Worm (Caenorhabditis elegans) whole organism, mixed stage, embryonic: ENCODE measurements around the gene srlf-11.

Experiments used
- M03D4.4 ChIP-seq: sonication (generic microtip); optimal IDR thresholded peaks from 2 replicates; lab custom pipeline; 2017; ENCODE audit warnings: mild to moderate bottlenecking, missing genetic modification characterization, missing compliant biosample characterization
- blmp-1 ChIP-seq: fragments of 150-350 bp; optimal IDR thresholded peaks from 2 replicates; lab custom pipeline; 2014; ENCODE audit warnings: missing biosample characterization, missing genetic modification characterization
- ceh-39 ChIP-seq: fragments of 150-350 bp; optimal IDR thresholded peaks from 2 replicates; lab custom pipeline; 2014; ENCODE audit warnings: missing biosample characterization, missing genetic modification characterization
- ceh-43 ChIP-seq: fragments of 200-800 bp; sonication (Bioruptor generic); optimal IDR thresholded peaks from 2 replicates; lab custom pipeline; 2018; ENCODE audit warnings: mild to moderate bottlenecking, missing genetic modification characterization, moderate library complexity, missing compliant biosample characterization
- ceh-83 ChIP-seq: fragments of 200-800 bp; sonication (Bioruptor generic); optimal IDR thresholded peaks from 2 replicates; lab custom pipeline; 2018; ENCODE audit warnings: mild to moderate bottlenecking, missing genetic modification characterization, missing compliant biosample characterization
- drap-1 ChIP-seq: fragments of 200-800 bp; sonication (Bioruptor generic); optimal IDR thresholded peaks from 3 replicates; lab custom pipeline; 2018; ENCODE audit warnings: mild to moderate bottlenecking, missing genetic modification characterization, missing compliant biosample characterization
- elt-1 ChIP-seq: sonication (generic microtip); optimal IDR thresholded peaks from 2 replicates; lab custom pipeline; 2017; ENCODE audit warnings: missing genetic modification characterization, mild to moderate bottlenecking, missing compliant biosample characterization, antibody characterized with exemption, moderate library complexity, borderline replicate concordance; ENCODE audit not compliant: insufficient read depth
- elt-3 ChIP-seq: fragments of 150-350 bp; optimal IDR thresholded peaks from 2 replicates; lab custom pipeline; 2014; ENCODE audit warnings: missing biosample characterization, missing genetic modification characterization
- flh-1 ChIP-seq: fragments of 200-800 bp; sonication (Bioruptor generic); optimal IDR thresholded peaks from 2 replicates; lab custom pipeline; 2018; ENCODE audit warnings: mild to moderate bottlenecking, missing genetic modification characterization, moderate library complexity, missing compliant biosample characterization
- ham-2 ChIP-seq: fragments of 200-800 bp; sonication (Bioruptor generic); optimal IDR thresholded peaks from 2 replicates; lab custom pipeline; 2018; ENCODE audit warnings: mild to moderate bottlenecking, missing genetic modification characterization, missing compliant biosample characterization
- hlh-1 ChIP-seq: fragments of 150-350 bp; optimal IDR thresholded peaks from 2 replicates; lab custom pipeline; 2014; ENCODE audit warnings: missing biosample characterization, missing genetic modification reagents, missing genetic modification characterization
- lin-32 ChIP-seq: fragments of 200-800 bp; sonication (Bioruptor generic); optimal IDR thresholded peaks from 2 replicates; lab custom pipeline; 2018; ENCODE audit warnings: mild to moderate bottlenecking, missing genetic modification characterization, missing compliant biosample characterization
- lsy-2 ChIP-seq: fragments of 150-350 bp; optimal IDR thresholded peaks from 2 replicates; lab custom pipeline; 2014; ENCODE audit warnings: missing biosample characterization, missing genetic modification characterization
- mab-5 ChIP-seq: fragments of 150-350 bp; optimal IDR thresholded peaks from 2 replicates; lab custom pipeline; 2014; ENCODE audit warnings: missing biosample characterization, missing genetic modification characterization
- mep-1 ChIP-seq: fragments of 150-350 bp; optimal IDR thresholded peaks from 2 replicates; lab custom pipeline; 2017; ENCODE audit warnings: missing biosample characterization, missing genetic modification reagents, missing genetic modification characterization, inconsistent platforms
- mls-2 ChIP-seq: sonication (generic microtip); optimal IDR thresholded peaks from 2 replicates; lab custom pipeline; 2016; ENCODE audit warnings: mild to moderate bottlenecking, missing genetic modification characterization, moderate library complexity, missing compliant biosample characterization
- nhr-12 ChIP-seq: fragments of 150-350 bp; optimal IDR thresholded peaks from 2 replicates; lab custom pipeline; 2014; ENCODE audit warnings: missing biosample characterization, missing genetic modification characterization
- nhr-2 ChIP-seq: fragments of 150-350 bp; optimal IDR thresholded peaks from 2 replicates; lab custom pipeline; 2014; ENCODE audit warnings: missing biosample characterization, missing genetic modification characterization
- nhr-237 ChIP-seq: fragments of 150-350 bp; optimal IDR thresholded peaks from 2 replicates; lab custom pipeline; 2014; ENCODE audit warnings: missing biosample characterization, missing genetic modification characterization
- nhr-28 ChIP-seq: fragments of 150-350 bp; optimal IDR thresholded peaks from 2 replicates; lab custom pipeline; 2014; ENCODE audit warnings: missing biosample characterization, missing genetic modification characterization
- nhr-76 ChIP-seq: sonication (generic microtip); optimal IDR thresholded peaks from 2 replicates; lab custom pipeline; 2017; ENCODE audit warnings: missing biosample characterization, missing genetic modification characterization
- pha-4 ChIP-seq: fragments of 150-350 bp; optimal IDR thresholded peaks from 2 replicates; lab custom pipeline; 2018; ENCODE audit warnings: missing biosample characterization, missing genetic modification reagents, missing genetic modification characterization
- sem-2 ChIP-seq: fragments of 200-800 bp; sonication (Bioruptor generic); optimal IDR thresholded peaks from 2 replicates; lab custom pipeline; 2018; ENCODE audit warnings: mild to moderate bottlenecking, missing genetic modification characterization, missing compliant biosample characterization
- snpc-4 ChIP-seq: fragments of 150-350 bp; optimal IDR thresholded peaks from 2 replicates; lab custom pipeline; 2014; ENCODE audit warnings: missing biosample characterization, missing genetic modification characterization
- sptf-1 ChIP-seq: sonication (generic microtip); optimal IDR thresholded peaks from 2 replicates; lab custom pipeline; 2017; ENCODE audit warnings: mild to moderate bottlenecking, missing genetic modification characterization, moderate library complexity, missing compliant biosample characterization
- unc-120 ChIP-seq: sonication (generic microtip); optimal IDR thresholded peaks from 2 replicates; lab custom pipeline; 2017; ENCODE audit warnings: missing genetic modification characterization, missing compliant biosample characterization; ENCODE audit not compliant: poor library complexity, severe bottlenecking
- unc-39 ChIP-seq: fragments of 150-350 bp; optimal IDR thresholded peaks from 2 replicates; lab custom pipeline; 2014; ENCODE audit warnings: missing biosample characterization, missing genetic modification characterization
- unc-62 ChIP-seq: fragments of 150-350 bp; optimal IDR thresholded peaks from 2 replicates; lab custom pipeline; 2014; ENCODE audit warnings: missing biosample characterization, missing genetic modification reagents, missing genetic modification characterization
- zip-8 ChIP-seq: fragments of 150-350 bp; optimal IDR thresholded peaks from 2 replicates; lab custom pipeline; 2014; ENCODE audit warnings: missing biosample characterization, missing genetic modification characterization
- ztf-11 ChIP-seq: fragments of 150-350 bp; optimal IDR thresholded peaks from 2 replicates; lab custom pipeline; 2014; ENCODE audit warnings: missing biosample characterization, missing genetic modification characterization

srlf-11 gene

DNA sequence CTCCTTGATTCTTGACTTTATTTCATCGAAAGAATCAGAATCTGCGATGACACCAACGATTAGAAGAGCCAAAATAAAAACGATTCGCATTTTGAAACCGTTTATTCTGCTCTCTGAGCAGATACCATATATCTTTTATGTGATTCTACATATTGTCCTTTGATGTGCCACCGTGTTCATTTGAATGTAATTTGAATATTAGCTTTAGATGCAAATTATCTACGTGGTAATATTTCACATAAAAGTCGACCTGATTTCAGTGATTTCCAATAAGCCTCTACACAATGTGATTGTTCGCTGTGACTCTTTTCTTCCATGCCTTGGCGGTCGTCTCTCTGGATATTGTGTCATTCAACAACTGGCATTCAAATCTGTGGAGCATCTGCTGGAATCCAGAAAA, 13.3 kb upstream of the srlf-11 start, which contains the start of the genes F13E9.9 and F13E9.19:
Gene F13E9.9, minus strand, starts transcription at position 101 of the 400 bp plus-strand sequence.
Gene F13E9.19, plus strand, starts transcription at position 316 of the 400 bp plus-strand sequence.
- TF ChIP-seq mls-2 (no peak), snpc-4 (tag; lab: Kevin White, UChicago) (no peak), unc-62 (GFP tag; lab: Kevin White, UChicago) (no peak), lin-32 (GFP tag; lab: Kevin White, UChicago) (no peak), ham-2 (no peak), sem-2 (GFP tag; lab: Kevin White, UChicago) (no peak), ztf-11 (tag; lab: Kevin White, UChicago) (no peak), unc-120 (tag; lab: Kevin White, UChicago) (no peak), lsy-2 (tag; lab: Kevin White, UChicago) (no peak), ceh-83 (GFP tag; lab: Kevin White, UChicago) (no peak), blmp-1 (tag; lab: Kevin White, UChicago) (no peak), zip-8 (tag; lab: Kevin White, UChicago) (no peak)

DNA sequence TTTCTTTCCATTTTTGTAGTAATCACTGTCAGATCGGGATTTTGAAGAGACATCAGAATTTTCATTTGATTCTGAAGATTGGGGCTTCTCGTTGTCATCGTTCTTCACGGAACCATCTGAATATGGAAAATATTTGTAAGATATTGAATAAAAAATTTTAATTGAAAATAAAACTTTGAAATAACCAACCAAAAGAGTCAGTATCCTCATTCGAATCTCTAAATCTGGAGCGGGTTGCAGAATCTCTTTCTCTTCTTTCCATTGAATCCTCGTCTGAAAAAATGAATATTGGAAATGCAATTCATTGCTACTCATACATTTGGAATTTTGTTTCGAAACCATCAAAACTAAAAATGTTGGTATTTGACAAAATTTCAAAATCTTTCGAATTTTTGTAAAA, 12.3 kb upstream of the srlf-11 start:
- no peak for TF ChIP-seq ham-2
- TF ChIP-seq sem-2 (GFP tag; lab: Kevin White, UChicago), result no peak
- no peak for TF ChIP-seq nhr-76 (tag; lab: Kevin White, UChicago)
- no peak for TF ChIP-seq hlh-1 (tag; lab: Kevin White, UChicago)
- TF ChIP-seq, all 35 proteins: peak for 0

DNA sequence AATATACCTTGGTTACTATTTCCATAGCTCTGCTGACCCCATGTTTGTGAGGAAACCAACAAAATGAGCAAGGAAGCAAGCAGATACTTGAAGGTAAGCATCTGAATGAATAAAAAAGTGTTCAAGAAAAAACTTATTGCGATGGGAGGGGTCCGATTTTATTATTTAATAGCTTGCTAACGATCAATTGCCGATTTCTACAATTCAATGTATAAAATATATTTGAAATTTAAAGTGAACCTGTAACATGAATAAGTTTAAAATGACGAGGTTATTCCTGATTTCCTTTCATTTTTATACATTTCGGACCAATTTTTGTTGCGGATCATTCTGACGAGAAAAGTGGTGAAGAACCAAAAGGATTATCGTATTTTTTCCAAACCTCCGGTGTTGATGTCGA, 10.7 kb upstream of the srlf-11 start, which contains the start of gene srlf-13:
Gene srlf-13, minus strand, starts transcription at position 101 of the 400 bp plus-strand sequence.
- no peak for TF ChIP-seq elt-1 (tag; lab: Kevin White, UChicago)

DNA sequence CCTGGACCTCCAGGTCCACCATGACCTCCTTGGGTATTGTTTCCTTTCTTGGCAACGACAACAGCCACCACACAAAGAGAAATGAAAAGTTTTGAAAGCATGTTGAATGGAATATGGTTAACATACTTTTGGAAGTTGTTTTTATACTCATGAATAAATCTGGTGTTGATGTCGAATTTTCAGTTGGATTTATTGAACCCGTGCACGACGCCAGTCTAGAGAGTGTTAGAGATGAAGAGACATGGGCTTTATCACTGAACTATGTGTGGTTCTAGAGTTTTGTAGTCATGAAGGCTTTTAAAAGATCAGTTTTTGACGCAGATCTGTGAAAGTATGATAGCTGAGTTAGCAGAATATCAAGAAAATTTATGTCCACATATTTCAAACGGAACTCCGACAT, 8.4 kb upstream of the srlf-11 start, which contains the start of gene srlf-14:
Gene srlf-14, minus strand, starts transcription at position 101 of the 400 bp plus-strand sequence.
- no peak for TF ChIP-seq snpc-4 (tag; lab: Kevin White, UChicago)
- TF ChIP-seq ceh-83 (GFP tag; lab: Kevin White, UChicago), result no peak
- TF ChIP-seq hlh-1 (tag; lab: Kevin White, UChicago), result no peak
- TF ChIP-seq elt-1 (tag; lab: Kevin White, UChicago), result no peak
- TF ChIP-seq ham-2, result no peak
- TF ChIP-seq nhr-2 (tag; lab: Kevin White, UChicago), result no peak
- no peak for TF ChIP-seq M03D4.4
- TF ChIP-seq lsy-2 (tag; lab: Kevin White, UChicago), result no peak
- TF ChIP-seq mep-1, result no peak
- TF ChIP-seq ceh-39 (tag; lab: Kevin White, UChicago), result no peak
- no peak for TF ChIP-seq sem-2 (GFP tag; lab: Kevin White, UChicago)
- no peak for TF ChIP-seq mab-5 (tag; lab: Kevin White, UChicago)
- TF ChIP-seq zip-8 (tag; lab: Kevin White, UChicago), result no peak
- TF ChIP-seq nhr-76 (tag; lab: Kevin White, UChicago), result no peak
- no peak for TF ChIP-seq pha-4 (tag; lab: Kevin White, UChicago)
- no peak for TF ChIP-seq elt-3 (tag; lab: Kevin White, UChicago)
- no peak for TF ChIP-seq nhr-28
- TF ChIP-seq drap-1, result no peak
- TF ChIP-seq unc-39 (tag; lab: Kevin White, UChicago), result no peak

DNA sequence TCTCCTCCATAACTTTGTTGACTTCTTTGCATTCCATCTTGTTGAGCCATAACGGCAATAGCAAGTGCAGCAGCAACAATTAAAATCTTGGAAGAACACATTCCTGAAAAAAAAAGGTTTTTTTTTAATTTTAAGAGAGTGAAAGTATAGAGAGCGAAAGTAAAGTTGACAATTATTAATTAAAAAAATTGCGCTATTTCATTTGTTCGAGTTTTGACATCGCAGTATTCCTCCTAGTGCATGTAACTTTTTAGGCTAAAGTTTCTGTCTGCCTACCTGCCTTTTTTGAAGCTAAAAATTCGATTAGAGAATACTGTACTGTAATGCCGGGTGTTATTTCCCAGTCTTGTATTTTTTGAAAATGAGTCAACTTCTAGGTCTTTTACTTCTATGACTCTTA, 6.2 kb upstream of the srlf-11 start, which contains the start of gene srlf-12:
Gene srlf-12, minus strand, starts transcription at position 101 of the 400 bp plus-strand sequence.
- TF ChIP-seq nhr-237 (tag; lab: Kevin White, UChicago), result no peak
- no peak for TF ChIP-seq unc-120 (tag; lab: Kevin White, UChicago)
- TF ChIP-seq sptf-1, result no peak
- no peak for TF ChIP-seq nhr-76 (tag; lab: Kevin White, UChicago)
- no peak for TF ChIP-seq hlh-1 (tag; lab: Kevin White, UChicago)
- TF ChIP-seq ceh-39 (tag; lab: Kevin White, UChicago), result no peak
- TF ChIP-seq drap-1, result no peak
- TF ChIP-seq ceh-43, result no peak
- TF ChIP-seq unc-39 (tag; lab: Kevin White, UChicago), result no peak
- TF ChIP-seq M03D4.4, result no peak
- no peak for TF ChIP-seq mab-5 (tag; lab: Kevin White, UChicago)
- no peak for TF ChIP-seq lsy-2 (tag; lab: Kevin White, UChicago)
- TF ChIP-seq flh-1, result no peak
- TF ChIP-seq sem-2 (GFP tag; lab: Kevin White, UChicago), result no peak
- no peak for TF ChIP-seq nhr-12 (tag; lab: Kevin White, UChicago)
- TF ChIP-seq snpc-4 (tag; lab: Kevin White, UChicago), result no peak
